Fruit fly (Drosophila melanogaster) whole organism, adult: Measurements from ENCODE around the gene CG42526.

Experiments
- CG11617 ChIP-seq: fragments of 200-800 bp; sonication (Bioruptor generic); optimal IDR thresholded peaks from 2 replicates; lab custom pipeline; 2017; ENCODE audit warnings: mild to moderate bottlenecking, missing biosample characterization, missing genetic modification reagents, missing genetic modification characterization
- CG12768 ChIP-seq: fragments of 200-800 bp; sonication (Bioruptor generic); optimal IDR thresholded peaks from 2 replicates; lab custom pipeline; 2017; ENCODE audit warnings: missing biosample characterization, missing genetic modification characterization, mild to moderate bottlenecking, moderate library complexity, missing genetic modification reagents
- CG14711 ChIP-seq: fragments of 200-800 bp; sonication (Bioruptor generic); optimal IDR thresholded peaks from 2 replicates; lab custom pipeline; 2018; ENCODE audit warnings: missing biosample characterization, mild to moderate bottlenecking, missing genetic modification characterization, moderate library complexity
- CG1620 ChIP-seq: fragments of 200-800 bp; sonication (Bioruptor generic); optimal IDR thresholded peaks from 2 replicates; lab custom pipeline; 2016; ENCODE audit warnings: missing biosample characterization, missing genetic modification characterization
- CG33017 ChIP-seq: fragments of 200-800 bp; sonication (Bioruptor generic); optimal IDR thresholded peaks from 2 replicates; lab custom pipeline; 2018; ENCODE audit warnings: missing biosample characterization, mild to moderate bottlenecking, missing genetic modification characterization, moderate library complexity
- CG5204 ChIP-seq: fragments of 200-800 bp; sonication (Bioruptor generic); optimal IDR thresholded peaks from 2 replicates; lab custom pipeline; 2016; ENCODE audit warnings: missing biosample characterization, missing genetic modification characterization
- CG7045 ChIP-seq: fragments of 200-800 bp; sonication (Bioruptor generic); optimal IDR thresholded peaks from 2 replicates; lab custom pipeline; 2017; ENCODE audit warnings: missing biosample characterization, mild to moderate bottlenecking, missing genetic modification characterization
- CG7101 ChIP-seq: fragments of 200-800 bp; sonication (Bioruptor generic); optimal IDR thresholded peaks from 2 replicates; lab custom pipeline; 2018; ENCODE audit warnings: missing biosample characterization, mild to moderate bottlenecking, missing genetic modification characterization, moderate library complexity
- Clk ChIP-seq: fragments of 200-800 bp; sonication (Bioruptor generic); optimal IDR thresholded peaks from 2 replicates; lab custom pipeline; 2017; ENCODE audit warnings: missing biosample characterization, missing genetic modification characterization
- Crg-1 ChIP-seq: fragments of 200-800 bp; sonication (Bioruptor generic); optimal IDR thresholded peaks from 2 replicates; lab custom pipeline; 2016; ENCODE audit warnings: missing biosample characterization, missing genetic modification characterization
- Hr96 ChIP-seq: fragments of 200-800 bp; sonication (Bioruptor generic); optimal IDR thresholded peaks from 2 replicates; lab custom pipeline; 2016; ENCODE audit warnings: missing biosample characterization, missing genetic modification characterization
- Mnt ChIP-seq: fragments of 200-800 bp; sonication (Bioruptor generic); optimal IDR thresholded peaks from 2 replicates; lab custom pipeline; 2016; ENCODE audit warnings: missing biosample characterization, mild to moderate bottlenecking, missing genetic modification characterization
- bab1 ChIP-seq: fragments of 200-800 bp; sonication (Bioruptor generic); optimal IDR thresholded peaks from 3 replicates; lab custom pipeline; 2019; ENCODE audit warnings: missing biosample characterization, mild to moderate bottlenecking, missing genetic modification characterization, moderate library complexity
- cic ChIP-seq: fragments of 200-800 bp; sonication (Bioruptor generic); optimal IDR thresholded peaks from 2 replicates; lab custom pipeline; 2017; ENCODE audit warnings: missing biosample characterization, mild to moderate bottlenecking, missing genetic modification characterization, moderate library complexity
- cnc ChIP-seq, 2 experiments: fragments of >200 bp; optimal IDR thresholded peaks; 2 replicates each; lab custom pipeline; 2017
- kay ChIP-seq: fragments of 200-800 bp; sonication (Bioruptor generic); peaks from one replicate; lab custom pipeline; 2016; ENCODE audit warnings: missing biosample characterization, missing genetic modification characterization, borderline replicate concordance
- ovo ChIP-seq: fragments of 200-800 bp; sonication (Bioruptor generic); optimal IDR thresholded peaks from 2 replicates; lab custom pipeline; 2016; ENCODE audit warnings: missing biosample characterization, missing genetic modification characterization
- pad ChIP-seq: fragments of 200-800 bp; sonication (Bioruptor generic); optimal IDR thresholded peaks from 3 replicates; lab custom pipeline; 2017; ENCODE audit warnings: missing biosample characterization, missing genetic modification characterization, mild to moderate bottlenecking, moderate library complexity, missing genetic modification reagents
- tj ChIP-seq: fragments of 200-800 bp; sonication (Bioruptor generic); optimal IDR thresholded peaks from 3 replicates; lab custom pipeline; 2017; ENCODE audit warnings: missing biosample characterization, mild to moderate bottlenecking, missing genetic modification characterization, moderate library complexity
- toe ChIP-seq: fragments of 200-800 bp; sonication (Bioruptor generic); optimal IDR thresholded peaks from 2 replicates; lab custom pipeline; 2016; ENCODE audit warnings: missing biosample characterization, missing genetic modification characterization

Gene CG42526

dm6 chr3L:9455819-9456388, 20.7 kb upstream of the CG42526 start, which contains the start of the genes phol and CG3552:
Gene phol (minus strand): TSS chr3L:9456281.
Gene CG3552 (plus strand): TSS chr3L:9456318.
- peak; percentile 90 for TF ChIP-seq CG14711
- peak; percentile 8 for TF ChIP-seq pad (GFP tag; lab: Kevin White, UChicago)
- TF ChIP-seq CG12768 (GFP tag; lab: Kevin White, UChicago), result no peak
- peak; percentile 0 for TF ChIP-seq bab1 (GFP tag; lab: Kevin White, UChicago)
- peak; percentile 26 for TF ChIP-seq tj
- no peak for TF ChIP-seq Clk
- no peak for TF ChIP-seq CG5204 (GFP tag; lab: Kevin White, UChicago)
- no peak for TF ChIP-seq CG33017 (tag; lab: Kevin White, UChicago)
- peak; percentile 6 for TF ChIP-seq Mnt
- peak; percentile 56 for TF ChIP-seq CG11617 (GFP tag; lab: Kevin White, UChicago)
- TF ChIP-seq kay (GFP tag; lab: Kevin White, UChicago), result no peak
- no peak for TF ChIP-seq ovo (GFP tag; lab: Kevin White, UChicago)
- TF ChIP-seq toe (GFP tag; lab: Kevin White, UChicago), result peak; percentile 33
- TF ChIP-seq cnc (optimal IDR thresholded peaks at IDR 0.05; lab: Kevin White, UChicago), result no peak
- no peak for TF ChIP-seq CG7101 (tag; lab: Kevin White, UChicago)
- TF ChIP-seq CG1620 (GFP tag; lab: Kevin White, UChicago), result no peak
- no peak for TF ChIP-seq CG7045 (GFP tag; lab: Kevin White, UChicago)

dm6 chr3L:9452422-9452821, 17.2 kb upstream of the CG42526 start:
- TF ChIP-seq CG12768 (GFP tag; lab: Kevin White, UChicago) (peak; percentile 9), CG5204 (GFP tag; lab: Kevin White, UChicago) (no peak), Crg-1 (no peak), Mnt (no peak), Hr96 (GFP tag; lab: Kevin White, UChicago) (no peak), cic (GFP tag; lab: Kevin White, UChicago) (peak; percentile 92), Clk (no peak), bab1 (GFP tag; lab: Kevin White, UChicago) (no peak), CG33017 (tag; lab: Kevin White, UChicago) (no peak), CG11617 (GFP tag; lab: Kevin White, UChicago) (no peak), ovo (GFP tag; lab: Kevin White, UChicago) (no peak), CG14711 (no peak), CG7101 (tag; lab: Kevin White, UChicago) (no peak), pad (GFP tag; lab: Kevin White, UChicago) (no peak), CG7045 (GFP tag; lab: Kevin White, UChicago) (no peak), toe (GFP tag; lab: Kevin White, UChicago) (no peak)

dm6 chr3L:9451522-9452118, 16.4 kb upstream of the CG42526 start, which contains the start of the genes CG3448 and ghi:
Gene CG3448 (minus strand): TSS chr3L:9451572.
Gene ghi (plus strand): TSS chr3L:9451876.
- peak; percentile 75 for TF ChIP-seq CG7045 (GFP tag; lab: Kevin White, UChicago)
- peak; percentile 69 for TF ChIP-seq pad (GFP tag; lab: Kevin White, UChicago)
- TF ChIP-seq toe (GFP tag; lab: Kevin White, UChicago), result peak; percentile 84
- peak; percentile 68 for TF ChIP-seq CG33017 (tag; lab: Kevin White, UChicago)
- TF ChIP-seq ovo (GFP tag; lab: Kevin White, UChicago), result no peak
- peak; percentile 63 for TF ChIP-seq cic (GFP tag; lab: Kevin White, UChicago)
- peak; percentile 44 for TF ChIP-seq Crg-1
- no peak for TF ChIP-seq cnc (optimal IDR thresholded peaks at IDR 0.05; lab: Kevin White, UChicago)
- TF ChIP-seq CG7101 (tag; lab: Kevin White, UChicago), result peak; percentile 86
- no peak for TF ChIP-seq kay (GFP tag; lab: Kevin White, UChicago)
- peak; percentile 32 for TF ChIP-seq Clk
- TF ChIP-seq bab1 (GFP tag; lab: Kevin White, UChicago), result peak; percentile 84
- peak; percentile 87 for TF ChIP-seq CG12768 (GFP tag; lab: Kevin White, UChicago)
- peak; percentile 77 for TF ChIP-seq Mnt
- TF ChIP-seq CG11617 (GFP tag; lab: Kevin White, UChicago), result peak; percentile 71
- TF ChIP-seq CG14711, result peak; percentile 99
- TF ChIP-seq Hr96 (GFP tag; lab: Kevin White, UChicago), result no peak
- peak; percentile 72 for TF ChIP-seq CG1620 (GFP tag; lab: Kevin White, UChicago)
- peak; percentile 12 for TF ChIP-seq tj
- TF ChIP-seq CG5204 (GFP tag; lab: Kevin White, UChicago), result no peak

dm6 chr3L:9447239-9447777, 12.1 kb upstream of the CG42526 start:
- TF ChIP-seq CG5204 (GFP tag; lab: Kevin White, UChicago), result no peak
- peak; percentile 12 for TF ChIP-seq Mnt
- no peak for TF ChIP-seq toe (GFP tag; lab: Kevin White, UChicago)
- TF ChIP-seq CG7101 (tag; lab: Kevin White, UChicago), result no peak
- peak; percentile 55 for TF ChIP-seq CG33017 (tag; lab: Kevin White, UChicago)
- peak; percentile 99 for TF ChIP-seq kay (GFP tag; lab: Kevin White, UChicago)
- no peak for TF ChIP-seq cnc (optimal IDR thresholded peaks at IDR 0.05; lab: Kevin White, UChicago)
- no peak for TF ChIP-seq CG7045 (GFP tag; lab: Kevin White, UChicago)
- TF ChIP-seq Hr96 (GFP tag; lab: Kevin White, UChicago), result no peak
- peak; percentile 84 for TF ChIP-seq CG14711
- no peak for TF ChIP-seq CG12768 (GFP tag; lab: Kevin White, UChicago)
- TF ChIP-seq CG11617 (GFP tag; lab: Kevin White, UChicago), result no peak
- no peak for TF ChIP-seq CG1620 (GFP tag; lab: Kevin White, UChicago)
- no peak for TF ChIP-seq Crg-1
- TF ChIP-seq bab1 (GFP tag; lab: Kevin White, UChicago), result no peak
- TF ChIP-seq ovo (GFP tag; lab: Kevin White, UChicago), result no peak
- TF ChIP-seq tj, result peak; percentile 55
- no peak for TF ChIP-seq Clk
- TF ChIP-seq pad (GFP tag; lab: Kevin White, UChicago), result no peak
- peak; percentile 59 for TF ChIP-seq cic (GFP tag; lab: Kevin White, UChicago)
